Fruit fly (Drosophila melanogaster) whole organism, embryonic: ENCODE measurements around the gene CG45487.

Experiments
- Awh ChIP-seq: fragments of 200-800 bp; sonication (Bioruptor generic); IDR thresholded peaks from 2 replicates; pipeline ENCODE4, ENCODE4 v1.3.6; 2022; ENCODE audit warnings: missing biosample characterization, missing genetic modification characterization
- C15 ChIP-seq: fragments of 200-800 bp; sonication (Bioruptor generic); IDR thresholded peaks from 3 replicates; pipeline ENCODE4 v1.3.6; 2022; ENCODE audit warnings: missing biosample characterization, missing genetic modification characterization
- CG10274 ChIP-seq: fragments of 200-800 bp; sonication (Bioruptor generic); optimal IDR thresholded peaks from 3 replicates; lab custom pipeline; 2017; ENCODE audit warnings: missing biosample characterization, mild to moderate bottlenecking, missing genetic modification characterization
- CG10321 ChIP-seq: fragments of 200-800 bp; sonication (Bioruptor generic); IDR thresholded peaks from 2 replicates; pipeline ENCODE4 v1.3.6; 2022; ENCODE audit warnings: missing biosample characterization, missing genetic modification characterization
- CG10543 ChIP-seq: fragments of 200-800 bp; sonication (Bioruptor generic); optimal IDR thresholded peaks from 3 replicates; lab custom pipeline; 2017; ENCODE audit warnings: missing biosample characterization, mild to moderate bottlenecking, missing genetic modification characterization, moderate library complexity
- CG10979 ChIP-seq: fragments of 200-800 bp; sonication (Bioruptor generic); optimal IDR thresholded peaks from 2 replicates; lab custom pipeline; 2018; ENCODE audit warnings: missing biosample characterization, mild to moderate bottlenecking, missing genetic modification characterization, moderate library complexity
- CG13287 ChIP-seq: fragments of 200-800 bp; sonication (Bioruptor generic); IDR thresholded peaks from 2 replicates; pipeline ENCODE4 v1.3.6; 2022; ENCODE audit warnings: missing biosample characterization, missing genetic modification characterization; ENCODE audit not compliant: partially characterized antibody
- CG14050 ChIP-seq: fragments of 200-800 bp; sonication (Bioruptor generic); IDR thresholded peaks from 3 replicates; pipeline ENCODE4 v1.3.6; 2022; ENCODE audit warnings: missing biosample characterization, missing genetic modification characterization
- CG17328 ChIP-seq: fragments of 200-800 bp; sonication (Bioruptor generic); IDR thresholded peaks from 2 replicates; pipeline ENCODE4 v1.3.6; 2022; ENCODE audit warnings: missing biosample characterization, missing genetic modification characterization
- CG17361 ChIP-seq: fragments of 200-800 bp; sonication (Bioruptor generic); IDR thresholded peaks from 3 replicates; pipeline ENCODE4 v1.3.6; 2022; ENCODE audit warnings: missing biosample characterization, missing genetic modification characterization
- CG3065 ChIP-seq: fragments of 200-800 bp; sonication (Bioruptor generic); optimal IDR thresholded peaks from 2 replicates; lab custom pipeline; 2016; ENCODE audit warnings: missing biosample characterization, missing genetic modification characterization
- CG31388 ChIP-seq: fragments of 200-800 bp; sonication (Bioruptor generic); optimal IDR thresholded peaks from 2 replicates; lab custom pipeline; 2016; ENCODE audit warnings: missing biosample characterization, missing genetic modification characterization
- CG31441 ChIP-seq: fragments of 200-800 bp; sonication (Bioruptor generic); IDR thresholded peaks from 2 replicates; pipeline ENCODE4 v1.3.6; 2022; ENCODE audit warnings: missing biosample characterization, missing genetic modification characterization
- CG3726 ChIP-seq: fragments of 200-800 bp; sonication (Bioruptor generic); IDR thresholded peaks from 3 replicates; pipeline ENCODE4, ENCODE4 v1.3.6; 2022; ENCODE audit warnings: missing biosample characterization, missing genetic modification characterization
- CG42726 ChIP-seq: fragments of 200-800 bp; sonication (Bioruptor generic); IDR thresholded peaks from 2 replicates; pipeline ENCODE4 v1.3.6; 2022; ENCODE audit warnings: missing biosample characterization, missing genetic modification characterization; ENCODE audit not compliant: partially characterized antibody
- CG4730 ChIP-seq: fragments of 200-800 bp; sonication (Bioruptor generic); IDR thresholded peaks from 2 replicates; pipeline ENCODE4 v1.3.6; 2022; ENCODE audit warnings: missing biosample characterization, missing genetic modification characterization
- CG6272 ChIP-seq: fragments of 200-800 bp; sonication (Bioruptor generic); IDR thresholded peaks from 2 replicates; pipeline ENCODE4 v1.3.6; 2022; ENCODE audit warnings: missing biosample characterization, missing genetic modification characterization
- CG6689 ChIP-seq: fragments of 200-800 bp; sonication (Bioruptor generic); IDR thresholded peaks from 2 replicates; pipeline ENCODE4 v1.3.6; 2022; ENCODE audit warnings: missing biosample characterization, missing genetic modification characterization
- CG7786 ChIP-seq: fragments of 200-800 bp; sonication (Bioruptor generic); optimal IDR thresholded peaks from 2 replicates; lab custom pipeline; 2016; ENCODE audit warnings: missing biosample characterization, missing genetic modification characterization
- CG8089 ChIP-seq: fragments of 200-800 bp; sonication (Bioruptor generic); optimal IDR thresholded peaks from 3 replicates; lab custom pipeline; 2016; ENCODE audit warnings: missing biosample characterization, missing genetic modification characterization
- CG8281 ChIP-seq: fragments of 200-800 bp; sonication (Bioruptor generic); optimal IDR thresholded peaks from 2 replicates; lab custom pipeline; 2018; ENCODE audit warnings: missing biosample characterization, mild to moderate bottlenecking, missing genetic modification characterization, moderate library complexity
- CG8290 ChIP-seq, 3 experiments: fragments of 200-800 bp; sonication (Bioruptor generic); optimal IDR thresholded peaks; 2 replicates each; lab custom pipeline; 2016 to 2019; ENCODE audit warnings: missing biosample characterization in 3 of 3, missing genetic modification characterization in 3 of 3, mild to moderate bottlenecking in 2 of 3, moderate library complexity in 1 of 3
- CG8359 ChIP-seq: fragments of 200-800 bp; sonication (Bioruptor generic); optimal IDR thresholded peaks from 2 replicates; lab custom pipeline; 2017; ENCODE audit warnings: missing biosample characterization, mild to moderate bottlenecking, missing genetic modification characterization, borderline replicate concordance
- CHES-1-like ChIP-seq: fragments of 200-800 bp; sonication (Bioruptor generic); optimal IDR thresholded peaks from 2 replicates; lab custom pipeline; 2016; ENCODE audit warnings: missing biosample characterization, missing genetic modification characterization
- Dip3 ChIP-seq: fragments of 200-800 bp; sonication (Bioruptor generic); optimal IDR thresholded peaks from 3 replicates; lab custom pipeline; 2016; ENCODE audit warnings: missing biosample characterization, missing genetic modification characterization
- Drgx ChIP-seq: fragments of 200-800 bp; sonication (Bioruptor generic); IDR thresholded peaks from 2 replicates; pipeline ENCODE4 v1.3.6; 2022; ENCODE audit warnings: missing biosample characterization, missing genetic modification characterization
- E2f1 ChIP-seq: fragments of 200-800 bp; sonication (Bioruptor generic); IDR thresholded peaks from 2 replicates; pipeline ENCODE4 v1.3.6; 2022; ENCODE audit warnings: missing biosample characterization, missing genetic modification characterization
- H15 ChIP-seq: fragments of 200-800 bp; sonication (Bioruptor generic); IDR thresholded peaks from 3 replicates; pipeline ENCODE4 v1.3.6; 2022; ENCODE audit warnings: missing biosample characterization, missing genetic modification characterization
- HLH3B ChIP-seq: fragments of 200-800 bp; sonication (Bioruptor generic); IDR thresholded peaks from 2 replicates; pipeline ENCODE4 v1.3.6; 2022; ENCODE audit warnings: missing biosample characterization, missing genetic modification characterization
- HLH54F ChIP-seq: fragments of 200-800 bp; sonication (Bioruptor generic); optimal IDR thresholded peaks from 3 replicates; lab custom pipeline; 2016; ENCODE audit warnings: missing biosample characterization, missing genetic modification characterization
- HLHmδ ChIP-seq: fragments of 200-800 bp; sonication (Bioruptor generic); optimal IDR thresholded peaks from 2 replicates; lab custom pipeline; 2018; ENCODE audit warnings: missing biosample characterization, mild to moderate bottlenecking, missing genetic modification characterization, moderate library complexity
- HmgZ ChIP-seq: fragments of 200-800 bp; sonication (Bioruptor generic); optimal IDR thresholded peaks from 2 replicates; lab custom pipeline; 2018; ENCODE audit warnings: missing biosample characterization, mild to moderate bottlenecking, missing genetic modification characterization
- Hr3 ChIP-seq: fragments of 200-800 bp; sonication (Bioruptor generic); optimal IDR thresholded peaks from 3 replicates; lab custom pipeline; 2016; ENCODE audit warnings: missing biosample characterization, missing genetic modification characterization
- Hr51 ChIP-seq, 2 experiments: fragments of 200-800 bp; sonication (Bioruptor generic); optimal IDR thresholded peaks; 2 replicates in 1 of 2; 3 replicates in 1 of 2; lab custom pipeline; 2016 to 2018; ENCODE audit warnings: missing biosample characterization in 2 of 2, missing genetic modification characterization in 2 of 2, mild to moderate bottlenecking in 1 of 2, moderate library complexity in 1 of 2
- Mad ChIP-seq: fragments of 200-800 bp; sonication (Bioruptor generic); optimal IDR thresholded peaks from 2 replicates; lab custom pipeline; 2016; ENCODE audit warnings: missing biosample characterization, missing genetic modification characterization
- Med ChIP-seq: fragments of 200-800 bp; sonication (Bioruptor generic); peaks from one replicate; lab custom pipeline; 2016; ENCODE audit warnings: missing biosample characterization, missing genetic modification characterization, mild to moderate bottlenecking, inconsistent platforms, moderate library complexity
- NC2α ChIP-seq: fragments of 200-800 bp; sonication (Bioruptor generic); optimal IDR thresholded peaks from 2 replicates; lab custom pipeline; 2016; ENCODE audit warnings: missing biosample characterization, missing genetic modification characterization
- Neu2 ChIP-seq: fragments of 200-800 bp; sonication (Bioruptor generic); optimal IDR thresholded peaks from 3 replicates; lab custom pipeline; 2016; ENCODE audit warnings: missing biosample characterization, missing genetic modification characterization, borderline replicate concordance
- Spps ChIP-seq: fragments of 200-800 bp; sonication (Bioruptor generic); optimal IDR thresholded peaks from 2 replicates; lab custom pipeline; 2018; ENCODE audit warnings: missing biosample characterization, mild to moderate bottlenecking, missing genetic modification characterization
- da ChIP-seq: fragments of 200-800 bp; sonication (Bioruptor generic); optimal IDR thresholded peaks from 2 replicates; lab custom pipeline; 2016; ENCODE audit warnings: missing biosample characterization, missing genetic modification characterization
- ems ChIP-seq: fragments of 200-800 bp; sonication (Bioruptor generic); optimal IDR thresholded peaks from 3 replicates; lab custom pipeline; 2016; ENCODE audit warnings: missing biosample characterization, missing genetic modification characterization
- fd3F ChIP-seq: fragments of 200-800 bp; sonication (Bioruptor generic); optimal IDR thresholded peaks from 2 replicates; lab custom pipeline; 2018; ENCODE audit warnings: missing biosample characterization, mild to moderate bottlenecking, missing genetic modification characterization, moderate library complexity
- gem ChIP-seq: fragments of 200-800 bp; sonication (Bioruptor generic); optimal IDR thresholded peaks from 2 replicates; lab custom pipeline; 2019; ENCODE audit warnings: missing biosample characterization, mild to moderate bottlenecking, missing genetic modification characterization, moderate library complexity
- gsb ChIP-seq: fragments of 200-800 bp; sonication (Bioruptor generic); IDR thresholded peaks from 2 replicates; pipeline ENCODE4 v1.3.6; 2022; ENCODE audit warnings: missing biosample characterization, missing genetic modification characterization
- inv ChIP-seq: fragments of 200-800 bp; sonication (Bioruptor generic); IDR thresholded peaks from 2 replicates; pipeline ENCODE4 v1.3.6; 2022; ENCODE audit warnings: missing biosample characterization, missing genetic modification characterization; ENCODE audit not compliant: partially characterized antibody
- mam ChIP-seq: fragments of 200-800 bp; sonication (Bioruptor generic); optimal IDR thresholded peaks from 3 replicates; lab custom pipeline; 2016; ENCODE audit warnings: missing biosample characterization, missing genetic modification characterization
- onecut ChIP-seq: fragments of 200-800 bp; sonication (Bioruptor generic); IDR thresholded peaks from 2 replicates; pipeline ENCODE4 v1.3.6; 2022; ENCODE audit warnings: missing biosample characterization, missing genetic modification characterization
- pita ChIP-seq: fragments of 200-800 bp; sonication (Bioruptor generic); optimal IDR thresholded peaks from 2 replicates; lab custom pipeline; 2017; ENCODE audit warnings: missing biosample characterization, mild to moderate bottlenecking, missing genetic modification characterization
- sqz ChIP-seq: fragments of 200-800 bp; sonication (Bioruptor generic); optimal IDR thresholded peaks from 3 replicates; lab custom pipeline; 2018; ENCODE audit warnings: missing biosample characterization, mild to moderate bottlenecking, missing genetic modification characterization
- tio ChIP-seq: fragments of 200-800 bp; sonication (Bioruptor generic); optimal IDR thresholded peaks from 2 replicates; lab custom pipeline; 2017; ENCODE audit warnings: missing biosample characterization, missing genetic modification characterization, inconsistent platforms
- wor ChIP-seq: fragments of 200-800 bp; sonication (Bioruptor generic); IDR thresholded peaks from 2 replicates; pipeline ENCODE4 v1.3.6; 2022; ENCODE audit warnings: missing biosample characterization, missing genetic modification characterization
- yki ChIP-seq: fragments of >200 bp; optimal IDR thresholded peaks from 3 replicates; lab custom pipeline; 2018

CG45487 gene

DNA sequence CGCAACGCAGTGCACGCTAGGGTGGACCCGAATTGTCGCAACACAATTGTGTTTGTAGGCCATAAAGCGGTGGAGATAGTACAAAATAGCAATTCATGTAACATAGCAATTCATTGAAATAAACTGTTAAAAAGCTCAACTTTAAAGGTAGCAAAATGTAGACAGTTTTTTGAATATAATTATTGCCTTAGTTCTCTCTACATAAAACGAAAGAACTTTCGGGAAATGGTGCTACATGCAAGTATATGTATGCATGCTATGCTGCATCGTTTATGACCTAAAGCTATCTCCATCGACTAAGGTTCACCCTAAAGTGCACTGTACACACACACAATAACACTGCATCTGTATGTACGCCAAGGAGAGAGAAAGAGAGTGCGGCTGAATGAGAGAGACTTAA is 40.0 kb downstream of the CG45487 start (continued):
- TF ChIP-seq Mad (no peak), HLHmδ (GFP tag; lab: Kevin White, UChicago) (no peak), CG4730 (GFP tag; lab: Robert Waterston, UW) (no peak), onecut (GFP tag; lab: Robert Waterston, UW) (no peak), Dip3 (no peak), Med (peak; percentile 71), HmgZ (tag; lab: Kevin White, UChicago) (no peak), CG8359 (GFP tag; lab: Kevin White, UChicago) (no peak), CG8089 (GFP tag; lab: Kevin White, UChicago) (no peak), CG8290 (GFP tag; optimal IDR thresholded peaks at IDR 0.05; lab: Kevin White, UChicago) (no peak), CG8290 (tag; optimal IDR thresholded peaks at IDR 0.05; lab: Kevin White, UChicago) (no peak), Drgx (GFP tag; lab: Robert Waterston, UW) (peak; percentile 93), mam (GFP tag; lab: Kevin White, UChicago) (no peak), CG10979 (tag; lab: Kevin White, UChicago) (peak; percentile 50), CG31441 (GFP tag; lab: Robert Waterston, UW) (peak; percentile 52), NC2α (no peak), CG17328 (GFP tag; lab: Robert Waterston, UW) (no peak), HLH54F (no peak), CG31388 (GFP tag; lab: Kevin White, UChicago) (no peak), CG3726 (GFP tag; lab: Robert Waterston, UW) (no peak), E2f1 (GFP tag; lab: Robert Waterston, UW) (no peak), CG7786 (GFP tag; lab: Kevin White, UChicago) (no peak), sqz (GFP tag; lab: Kevin White, UChicago) (no peak), inv (GFP tag; lab: Robert Waterston, UW) (no peak), CG17361 (peak; percentile 45; the same call in 1 of the 3 replicates), CG10321 (GFP tag; lab: Robert Waterston, UW) (no peak), da (no peak), CG14050 (no peak), HLH3B (GFP tag; lab: Robert Waterston, UW) (0 out of 2 replicates have a peak, but pooled peaks have one; percentile 9), H15 (GFP tag; lab: Robert Waterston, UW) (no peak), CG10274 (GFP tag; lab: Kevin White, UChicago) (no peak), Hr3 (GFP tag; lab: Kevin White, UChicago) (no peak), gsb (GFP tag; lab: Robert Waterston, UW) (no peak), ems (no peak), pita (GFP tag; lab: Kevin White, UChicago) (no peak), gem (peak; percentile 60), Spps (tag; lab: Kevin White, UChicago) (no peak), tio (peak; percentile 20), yki (lab: Kevin White, UChicago) (no peak), CG10543 (GFP tag; lab: Kevin White, UChicago) (no peak), CG6689 (GFP tag; lab: Robert Waterston, UW) (0 out of 2 replicates have a peak, but pooled peaks have one; percentile 30), wor (GFP tag; lab: Robert Waterston, UW) (no peak), C15 (GFP tag; lab: Robert Waterston, UW) (no peak), CG13287 (GFP tag; lab: Robert Waterston, UW) (no peak), Awh (GFP tag; lab: Robert Waterston, UW) (no peak), CG3065 (GFP tag; lab: Kevin White, UChicago) (no peak), CG6272 (GFP tag; lab: Robert Waterston, UW) (no peak), Neu2 (GFP tag; lab: Kevin White, UChicago) (no peak), CG42726 (GFP tag; lab: Robert Waterston, UW) (no peak), fd3F (GFP tag; lab: Kevin White, UChicago) (no peak), CG8281 (tag; lab: Kevin White, UChicago) (no peak), CHES-1-like (GFP tag; lab: Kevin White, UChicago) (no peak), Hr51 (GFP tag; optimal IDR thresholded peaks at IDR 0.05; lab: Kevin White, UChicago) (peak in 1 of 2 experiments; percentile 49)
